Fruit fly (Drosophila melanogaster): ENCODE measurements around the gene Obp93a.

Obp93a gene

DNA sequence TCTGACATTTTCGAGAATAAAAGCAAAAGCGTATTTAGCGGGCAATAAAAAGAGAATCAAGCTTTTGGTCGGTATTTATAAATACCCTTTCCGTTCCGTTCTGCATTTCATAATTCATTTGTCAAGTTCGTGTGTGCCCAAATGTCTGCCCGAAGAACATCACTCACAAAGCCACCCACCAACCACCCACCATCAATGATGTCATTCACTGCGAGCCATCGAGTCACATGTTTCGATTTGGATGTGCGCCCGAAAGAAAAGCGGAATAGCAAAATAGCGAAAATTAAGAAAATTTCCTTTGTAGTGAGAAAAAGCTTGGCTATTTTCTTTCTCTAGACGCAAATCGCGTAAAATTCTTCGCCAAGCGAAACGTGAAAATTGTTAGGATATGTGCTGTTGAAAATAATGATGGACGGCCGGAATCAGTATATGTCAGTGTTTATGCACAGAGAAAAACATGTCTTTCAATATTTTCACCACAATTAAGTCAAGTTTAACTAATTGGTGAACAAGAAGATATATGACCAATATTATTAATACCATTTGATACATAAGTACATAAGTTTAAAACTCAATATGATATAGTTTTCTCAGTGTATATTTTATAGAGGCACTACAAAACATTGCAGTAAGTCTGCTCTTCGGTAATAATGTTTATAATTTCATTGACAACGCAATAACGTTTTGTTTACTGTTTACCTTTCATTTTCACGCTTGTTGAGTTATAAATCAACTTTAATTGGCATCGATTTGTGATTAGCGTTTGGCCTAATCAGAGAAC is 21.8 kb upstream of the Obp93a start:
- TF ChIP-seq Sin3A (optimal IDR thresholded peaks at IDR 0.05) (no peak), Myc (optimal IDR thresholded peaks at IDR 0.05) (no peak), ttk (optimal IDR thresholded peaks at IDR 0.05) (no peak), h (optimal IDR thresholded peaks at IDR 0.05) (no peak), psq (optimal IDR thresholded peaks at IDR 0.05) (no peak), insv (optimal IDR thresholded peaks at IDR 0.05) (no peak)

DNA sequence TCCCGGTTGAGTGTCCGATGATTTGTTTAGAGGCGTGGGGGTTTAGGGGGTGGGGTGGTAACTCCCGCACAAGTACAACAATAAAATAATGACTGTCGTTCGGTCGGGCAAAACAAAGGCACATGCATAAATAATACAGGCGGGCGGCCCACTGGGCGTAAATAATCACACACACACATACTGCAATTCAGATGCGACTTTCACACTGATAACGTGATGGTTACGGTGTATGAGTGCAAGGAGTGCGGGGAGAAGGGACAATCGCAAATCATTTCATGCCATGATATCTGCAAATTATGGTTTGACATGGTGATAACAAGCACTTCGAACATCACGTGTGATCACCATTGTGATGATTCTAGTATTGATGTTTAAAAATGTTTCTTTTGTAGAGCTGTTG is 20.6 kb upstream of the Obp93a start:
- TF ChIP-seq ttk (optimal IDR thresholded peaks at IDR 0.05) = no peak
- TF ChIP-seq psq (optimal IDR thresholded peaks at IDR 0.05) = no peak
- TF ChIP-seq insv (optimal IDR thresholded peaks at IDR 0.05) = no peak

DNA sequence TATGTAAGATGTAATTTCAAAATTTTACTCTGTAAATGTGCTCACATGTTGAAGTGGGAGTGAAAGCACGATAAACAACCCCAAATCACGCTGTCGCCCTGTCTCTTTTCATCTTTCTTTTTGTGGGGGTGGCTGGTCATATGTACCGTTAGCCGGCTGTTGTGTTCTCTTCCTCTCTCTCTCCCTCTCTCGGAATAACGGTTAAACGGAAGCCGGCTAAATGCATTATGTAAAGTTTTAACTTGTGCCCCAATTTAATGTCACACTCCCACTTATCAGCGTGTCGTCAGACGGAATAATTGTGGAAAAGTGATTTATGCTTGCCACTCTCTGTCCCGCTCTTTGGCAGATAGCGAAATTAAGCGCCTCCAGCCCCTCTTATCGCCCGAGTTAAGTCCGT is 11.8 kb upstream of the Obp93a start:
- TF ChIP-seq Myc (optimal IDR thresholded peaks at IDR 0.05) (no peak), ttk (optimal IDR thresholded peaks at IDR 0.05) (no peak)

DNA sequence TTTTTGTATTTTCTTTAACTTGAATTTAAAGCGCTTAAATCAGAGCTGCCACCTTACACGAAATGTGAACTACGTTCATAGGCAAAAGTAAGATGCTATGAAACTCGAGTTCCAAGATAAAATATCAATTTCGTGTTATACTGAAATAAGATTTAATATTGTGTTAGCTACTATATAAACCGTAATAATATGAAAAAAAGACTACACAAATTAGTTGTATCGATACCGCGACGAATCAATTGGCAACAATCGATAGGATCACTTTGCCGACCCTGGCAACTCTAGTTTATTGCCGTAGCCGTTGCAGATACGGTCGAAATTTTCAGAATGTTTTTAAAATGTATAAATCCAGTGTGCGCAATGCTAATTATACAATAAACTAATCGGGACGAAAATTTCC is 10.9 kb upstream of the Obp93a start, which contains the start of gene SNF4Agamma:
SNF4Agamma (plus strand) TSS at position 282 of the 400 bp plus-strand sequence.
- TF ChIP-seq Sin3A (optimal IDR thresholded peaks at IDR 0.05) (no peak), ttk (optimal IDR thresholded peaks at IDR 0.05) (no peak), insv (optimal IDR thresholded peaks at IDR 0.05) (no peak), h (optimal IDR thresholded peaks at IDR 0.05) (no peak)

dm6 chr3R:21138220-21138754 is 8.8 kb upstream of the Obp93a start, which contains the start of gene meigo:
Gene meigo (plus strand): TSS chr3R:21138270.
- TF ChIP-seq Sin3A (optimal IDR thresholded peaks at IDR 0.05) (no peak), ttk (optimal IDR thresholded peaks at IDR 0.05) (no peak), psq (optimal IDR thresholded peaks at IDR 0.05) (no peak)

DNA sequence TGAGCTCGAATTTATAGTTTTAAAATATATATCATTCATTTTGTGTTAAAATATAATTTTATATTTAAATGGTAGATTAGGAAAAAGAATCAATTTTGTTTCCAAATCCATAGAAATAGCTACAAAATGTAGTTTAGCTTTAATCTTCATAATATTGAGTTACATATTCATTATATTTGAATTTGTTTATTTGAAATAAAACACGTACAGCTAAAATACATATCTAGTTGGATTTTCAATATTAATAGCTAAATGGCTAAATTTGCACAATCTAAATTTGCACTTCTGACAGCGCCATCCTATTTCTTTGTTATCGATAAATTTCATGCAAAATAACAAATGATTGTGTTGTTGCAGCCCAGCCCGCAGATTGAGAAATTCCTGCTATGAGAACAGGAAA is 4.4 kb upstream of the Obp93a start, which contains the start of gene Usp8:
Usp8 (plus strand) TSS at position 312 of the 400 bp plus-strand sequence.
- TF ChIP-seq psq (optimal IDR thresholded peaks at IDR 0.05) = no peak
- TF ChIP-seq h (optimal IDR thresholded peaks at IDR 0.05) = no peak
- TF ChIP-seq Myc (optimal IDR thresholded peaks at IDR 0.05) = no peak
- TF ChIP-seq ttk (optimal IDR thresholded peaks at IDR 0.05) = no peak
- no peak for TF ChIP-seq insv (optimal IDR thresholded peaks at IDR 0.05)
- no peak for TF ChIP-seq Sin3A (optimal IDR thresholded peaks at IDR 0.05)

DNA sequence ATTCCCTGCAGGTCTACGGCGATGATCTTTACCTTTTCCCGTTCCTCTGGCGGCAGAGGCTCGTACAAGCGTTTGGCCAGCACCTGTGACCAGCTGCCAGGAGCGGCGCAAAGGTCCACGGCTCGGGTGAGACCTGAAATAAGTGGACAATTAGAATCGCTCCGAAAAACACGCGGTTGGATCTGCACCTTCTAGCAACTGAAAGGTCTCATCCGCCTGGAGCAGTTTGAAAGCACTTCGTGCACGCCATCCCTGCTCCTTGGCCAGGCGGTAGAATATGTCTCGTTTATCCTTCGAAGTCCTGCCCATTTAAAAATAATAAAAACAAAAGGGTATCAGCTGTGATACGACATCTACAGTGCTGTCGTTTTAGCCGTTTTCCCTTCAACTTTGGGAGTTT is 4.0 kb upstream of the Obp93a start, which contains the start of gene Trm7-34:
Trm7-34 (minus strand) TSS at position 365 of the 400 bp plus-strand sequence.
- TF ChIP-seq insv (optimal IDR thresholded peaks at IDR 0.05) = no peak

DNA sequence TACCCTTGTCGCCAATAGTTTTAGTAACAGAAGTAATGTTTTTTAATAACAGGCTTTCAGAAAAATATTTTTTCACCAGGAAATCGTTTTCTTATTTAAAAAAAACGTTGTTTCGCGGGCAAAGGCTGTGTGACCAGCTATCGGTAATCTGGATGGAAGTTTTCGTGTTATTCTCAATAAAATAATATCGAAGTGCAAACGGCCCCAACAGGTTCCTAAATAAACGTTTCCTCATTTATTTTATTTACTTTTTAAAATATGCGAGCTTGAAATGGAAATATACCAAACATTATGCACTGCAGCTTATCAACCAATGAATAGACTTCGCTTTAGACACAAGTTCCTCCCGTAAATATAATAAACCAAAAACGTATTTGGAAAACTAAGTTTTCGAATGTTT is 533 bp upstream of the Obp93a start, which contains the start of gene Ice2:
Ice2 (plus strand) TSS at position 167 of the 400 bp plus-strand sequence.
- TF ChIP-seq h (optimal IDR thresholded peaks at IDR 0.05) (no peak), psq (optimal IDR thresholded peaks at IDR 0.05) (no peak), Myc (optimal IDR thresholded peaks at IDR 0.05) (no peak), Sin3A (optimal IDR thresholded peaks at IDR 0.05) (no peak), ttk (optimal IDR thresholded peaks at IDR 0.05) (no peak), insv (optimal IDR thresholded peaks at IDR 0.05) (no peak)

DNA sequence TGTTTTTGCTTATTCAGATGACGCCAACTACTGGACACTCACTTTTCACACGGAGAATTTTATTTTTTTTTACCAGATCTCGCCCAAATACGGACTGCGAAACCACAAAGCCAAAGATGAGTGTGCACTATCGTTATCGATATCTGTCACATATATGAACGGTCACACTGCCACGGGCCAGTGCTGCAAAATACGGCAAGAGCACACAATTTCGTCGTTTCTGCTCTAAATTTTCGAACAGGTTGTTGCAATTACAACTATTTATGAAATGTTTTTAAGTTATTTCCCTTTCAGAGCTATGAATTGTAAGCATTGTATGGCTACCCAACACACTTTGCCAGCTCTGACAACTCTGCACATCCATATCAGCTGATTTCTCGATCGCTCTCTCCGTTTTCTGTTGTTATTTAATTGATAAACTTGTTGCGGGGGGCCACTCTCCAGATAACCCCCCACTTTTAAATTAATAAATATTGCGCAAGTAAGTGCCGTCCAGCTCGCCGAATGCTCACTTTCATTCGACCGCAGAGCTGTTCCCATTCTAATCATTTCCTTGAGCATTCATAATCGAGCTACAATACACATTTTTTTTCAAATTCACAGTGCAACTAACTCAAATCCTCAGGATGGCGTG is 2.0 kb downstream of the Obp93a start, which contains the start of the genes slmb and CG5793:
slmb (minus strand) TSS at position 134 of the 634 bp plus-strand sequence.
CG5793 (plus strand) TSS at position 222 of the 634 bp plus-strand sequence.
- no peak for TF ChIP-seq ttk (optimal IDR thresholded peaks at IDR 0.05)
- TF ChIP-seq Sin3A (optimal IDR thresholded peaks at IDR 0.05) = no peak
- TF ChIP-seq Myc (optimal IDR thresholded peaks at IDR 0.05) = no peak
- TF ChIP-seq insv (optimal IDR thresholded peaks at IDR 0.05) = no peak
- TF ChIP-seq h (optimal IDR thresholded peaks at IDR 0.05) = no peak
- no peak for TF ChIP-seq psq (optimal IDR thresholded peaks at IDR 0.05)

DNA sequence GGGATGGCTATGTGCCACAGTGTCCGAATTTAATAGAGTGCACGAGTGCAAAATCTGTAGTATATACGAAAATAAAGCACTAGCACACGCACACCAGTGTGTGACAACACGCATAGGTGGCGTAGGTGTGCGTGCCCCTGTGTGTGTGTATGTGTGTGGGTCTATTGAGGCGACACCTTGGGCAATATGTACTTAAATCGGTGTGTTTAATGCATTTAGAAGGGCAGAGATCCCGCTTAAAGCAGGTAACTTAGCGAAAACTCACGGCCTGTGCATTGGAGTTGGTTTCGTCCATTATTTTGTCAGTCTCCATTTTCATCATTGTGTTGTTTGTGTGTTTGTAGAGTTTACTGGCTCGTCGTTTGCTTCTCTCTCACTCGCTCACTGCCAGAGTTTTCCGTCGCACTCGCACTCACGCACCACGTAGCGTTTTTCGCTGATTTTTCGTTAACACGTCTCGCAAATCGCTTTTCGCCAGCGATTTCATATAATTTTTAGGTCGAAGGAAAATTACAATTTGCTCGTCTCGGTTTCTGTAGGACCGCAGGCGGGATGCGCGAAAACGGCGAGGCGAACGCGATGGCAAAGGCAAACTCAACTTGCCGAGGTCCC is 2.7 kb downstream of the Obp93a start:
- TF ChIP-seq insv (optimal IDR thresholded peaks at IDR 0.05) (no peak), Myc (optimal IDR thresholded peaks at IDR 0.05) (no peak), psq (optimal IDR thresholded peaks at IDR 0.05) (no peak), ttk (optimal IDR thresholded peaks at IDR 0.05) (no peak), h (optimal IDR thresholded peaks at IDR 0.05) (no peak), Sin3A (optimal IDR thresholded peaks at IDR 0.05) (no peak)

dm6 chr3R:21124225-21124624 is 5.3 kb downstream of the Obp93a start:
- TF ChIP-seq Myc (optimal IDR thresholded peaks at IDR 0.05) (no peak), h (optimal IDR thresholded peaks at IDR 0.05) (no peak), ttk (optimal IDR thresholded peaks at IDR 0.05) (no peak), psq (optimal IDR thresholded peaks at IDR 0.05) (no peak), insv (optimal IDR thresholded peaks at IDR 0.05) (no peak), Sin3A (optimal IDR thresholded peaks at IDR 0.05) (no peak)

dm6 chr3R:21118784-21119183 is 10.7 kb downstream of the Obp93a start, which contains the start of gene Bdbt:
Gene Bdbt (minus strand): TSS chr3R:21118856.
- TF ChIP-seq Sin3A (optimal IDR thresholded peaks at IDR 0.05) = no peak
- no peak for TF ChIP-seq Myc (optimal IDR thresholded peaks at IDR 0.05)
- TF ChIP-seq psq (optimal IDR thresholded peaks at IDR 0.05) = no peak
